Fruit fly (Drosophila melanogaster): ENCODE data around the gene Rpn7.
A peak's percentile ranks its signal among the peaks of the same experiment; 100 is the strongest.

The Rpn7 gene

dm6 chr3R:22421618-22422017 lies 40.2 kb downstream of the Rpn7 start (continued):
- peak; percentile 73 for TF ChIP-seq CG2678 (tag; optimal IDR thresholded peaks at IDR 0.05)
- no peak for TF ChIP-seq Hey (tag; optimal IDR thresholded peaks at IDR 0.05)
- TF ChIP-seq CG4854 (GFP tag; optimal IDR thresholded peaks at IDR 0.05) = no peak
- TF ChIP-seq emc (GFP tag; optimal IDR thresholded peaks at IDR 0.05) = no peak
- TF ChIP-seq CG11247 (GFP tag; IDR thresholded peaks at IDR 0.05) = peak; percentile 63; the same call in 1 of the 2 replicates
- peak; percentile 42; the same call in 1 of the 2 replicates for TF ChIP-seq sisA (GFP tag; IDR thresholded peaks at IDR 0.05)
- TF ChIP-seq disco-r (GFP tag; optimal IDR thresholded peaks at IDR 0.05) = no peak
- no peak for TF ChIP-seq CG4328 (GFP tag; optimal IDR thresholded peaks at IDR 0.05)
- TF ChIP-seq Nf-YB (GFP tag; optimal IDR thresholded peaks at IDR 0.05) = peak; percentile 17
- no peak for TF ChIP-seq Ets65A (GFP tag)
- no peak for TF ChIP-seq exex (tag; optimal IDR thresholded peaks at IDR 0.05)
- peak; percentile 60; the same call in 1 of the 3 replicates for TF ChIP-seq so (GFP tag; IDR thresholded peaks at IDR 0.05)
- peak; percentile 27 for TF ChIP-seq Atf-2 (GFP tag; optimal IDR thresholded peaks at IDR 0.05)
- peak; percentile 60; the same call in 1 of the 2 replicates for TF ChIP-seq CG32767 (GFP tag; IDR thresholded peaks at IDR 0.05)
- TF ChIP-seq run (tag; optimal IDR thresholded peaks at IDR 0.05) = no peak
- peak; percentile 71 for TF ChIP-seq CG6689 (GFP tag; IDR thresholded peaks at IDR 0.05)
- TF ChIP-seq BtbVII (GFP tag; optimal IDR thresholded peaks at IDR 0.05) = no peak
- TF ChIP-seq bigmax (GFP tag; optimal IDR thresholded peaks at IDR 0.05) = no peak
- peak; percentile 31; the same call in 1 of the 2 replicates for TF ChIP-seq CG10321 (GFP tag; IDR thresholded peaks at IDR 0.05)
- no peak for TF ChIP-seq Gsc (GFP tag; IDR thresholded peaks at IDR 0.05)
- no peak for TF ChIP-seq pita (GFP tag; optimal IDR thresholded peaks at IDR 0.05)
- no peak for TF ChIP-seq CG14965 (GFP tag; optimal IDR thresholded peaks at IDR 0.05; ENCODE audit: borderline replicate concordance)
- peak; percentile 54; the same call in 1 of the 2 replicates for TF ChIP-seq CG31224 (GFP tag; IDR thresholded peaks at IDR 0.05)
- TF ChIP-seq CG9437 (GFP tag; optimal IDR thresholded peaks at IDR 0.05) = no peak
- peak; percentile 64 for TF ChIP-seq CG17385 (GFP tag; optimal IDR thresholded peaks at IDR 0.05)
- no peak for TF ChIP-seq p53 (GFP tag; optimal IDR thresholded peaks at IDR 0.05)
- TF ChIP-seq CG17802 (tag; optimal IDR thresholded peaks at IDR 0.05) = no peak
- no peak for TF ChIP-seq CG3995 (GFP tag; optimal IDR thresholded peaks at IDR 0.05)
- no peak for TF ChIP-seq Hr51 (GFP tag; optimal IDR thresholded peaks at IDR 0.05)
- TF ChIP-seq ro (GFP tag; IDR thresholded peaks at IDR 0.05) = no peak
- TF ChIP-seq MBD-R2 (GFP tag; IDR thresholded peaks at IDR 0.05) = peak; percentile 54; the same call in 1 of the 2 replicates
- TF ChIP-seq Ptx1 (GFP tag; IDR thresholded peaks at IDR 0.05) = peak; percentile 84
- TF ChIP-seq sr (GFP tag; IDR thresholded peaks at IDR 0.05) = no peak
- TF ChIP-seq Camta (GFP tag; optimal IDR thresholded peaks at IDR 0.05) = peak; percentile 69
- peak; percentile 40 for TF ChIP-seq CG16815 (GFP tag; optimal IDR thresholded peaks at IDR 0.05)
- no peak for TF ChIP-seq CG4617 (GFP tag; optimal IDR thresholded peaks at IDR 0.05; ENCODE audit: borderline replicate concordance)
- peak; percentile 60 for TF ChIP-seq eyg (GFP tag; optimal IDR thresholded peaks at IDR 0.05)
- no peak for TF ChIP-seq CG31388 (GFP tag; optimal IDR thresholded peaks at IDR 0.05)
- TF ChIP-seq sqz (GFP tag; optimal IDR thresholded peaks at IDR 0.05) = no peak
- no peak for TF ChIP-seq CG8359 (GFP tag; optimal IDR thresholded peaks at IDR 0.05; ENCODE audit: borderline replicate concordance)
- no peak for TF ChIP-seq CG11504 (tag; optimal IDR thresholded peaks at IDR 0.05)
- 0 out of 2 replicates have a peak, but pooled peaks have one; percentile 34 for TF ChIP-seq Rx (GFP tag; IDR thresholded peaks at IDR 0.05)
- TF ChIP-seq CG17361 (GFP tag; IDR thresholded peaks at IDR 0.05) = peak; percentile 47; the same call in 1 of the 3 replicates
- TF ChIP-seq Meics (GFP tag; optimal IDR thresholded peaks at IDR 0.05) = peak; percentile 62
- TF ChIP-seq ems (GFP tag; optimal IDR thresholded peaks at IDR 0.05) = no peak
- TF ChIP-seq CG12219 (GFP tag; optimal IDR thresholded peaks at IDR 0.05) = no peak
- peak; percentile 41 for TF ChIP-seq CG4424 (GFP tag; optimal IDR thresholded peaks at IDR 0.05)
- peak; percentile 17 for TF ChIP-seq salm (tag; optimal IDR thresholded peaks at IDR 0.05)
- peak; percentile 67 for TF ChIP-seq fd3F (GFP tag; optimal IDR thresholded peaks at IDR 0.05)
- TF ChIP-seq fru (optimal IDR thresholded peaks at IDR 0.05) = no peak
- no peak for TF ChIP-seq wor (GFP tag; IDR thresholded peaks at IDR 0.05)
- TF ChIP-seq Xrp1 (GFP tag; IDR thresholded peaks at IDR 0.05) = peak; percentile 78
